Worm (Caenorhabditis elegans): ENCODE results near the gene plg-1.

DNA sequence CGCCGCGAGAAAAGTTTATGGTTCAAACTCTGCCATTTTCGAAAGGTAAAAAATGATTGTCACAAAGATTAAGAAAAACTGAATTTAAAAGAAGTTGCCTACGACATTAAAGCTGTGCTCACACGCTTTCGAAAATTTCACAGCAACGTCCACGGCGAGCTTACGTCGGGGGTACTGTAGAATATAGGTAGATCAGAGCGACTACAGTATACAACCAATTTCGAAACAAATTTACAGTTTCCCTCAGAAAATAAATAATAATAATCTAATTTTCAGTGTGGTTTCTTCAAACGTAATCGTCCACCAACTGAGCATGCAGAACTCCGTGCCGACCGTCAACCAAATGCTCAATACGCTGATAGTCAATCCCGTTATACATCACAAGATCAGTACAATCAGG lies 27.5 kb upstream of the plg-1 start:
- TF ChIP-seq nhr-232 (tag; optimal IDR thresholded peaks at IDR 0.05), result no peak
- no peak for TF ChIP-seq elt-4 (tag; optimal IDR thresholded peaks at IDR 0.05)
- TF ChIP-seq hlh-15 (tag; optimal IDR thresholded peaks at IDR 0.05), result no peak
